Fruit fly (Drosophila melanogaster): Measurements from ENCODE around the gene Snmp1.

The Snmp1 gene

dm6 chr3R:21138220-21138754, 29.7 kb downstream of the Snmp1 start, which contains the start of gene meigo:
meigo (plus strand) TSS chr3R:21138270.
- peak; percentile 51 for TF ChIP-seq gcm (GFP tag; optimal IDR thresholded peaks at IDR 0.05)
- no peak for TF ChIP-seq sim (GFP tag; IDR thresholded peaks at IDR 0.05)
- peak; percentile 48 for TF ChIP-seq GATAe (GFP tag; conservative IDR thresholded peaks at IDR 0.05)
- TF ChIP-seq CG31224 (GFP tag; IDR thresholded peaks at IDR 0.05) = no peak
- TF ChIP-seq Usf (GFP tag; optimal IDR thresholded peaks at IDR 0.05) = peak; percentile 36
- TF ChIP-seq Nf-YB (GFP tag; optimal IDR thresholded peaks at IDR 0.05) = peak; percentile 50
- peak; percentile 76 for TF ChIP-seq pho (GFP tag; optimal IDR thresholded peaks at IDR 0.05)
- TF ChIP-seq CG11398 (GFP tag; optimal IDR thresholded peaks at IDR 0.05) = peak; percentile 31
- TF ChIP-seq CG6791 (GFP tag; IDR thresholded peaks at IDR 0.05; ENCODE audit: partially characterized antibody) = no peak
- TF ChIP-seq grau (tag; optimal IDR thresholded peaks at IDR 0.05) = peak; percentile 80
- TF ChIP-seq ac (GFP tag; optimal IDR thresholded peaks at IDR 0.05) = no peak
- no peak for TF ChIP-seq prd (optimal IDR thresholded peaks at IDR 0.05)
- TF ChIP-seq prd (GFP tag; IDR thresholded peaks at IDR 0.05) = peak; percentile 72
- TF ChIP-seq fd102C (GFP tag; optimal IDR thresholded peaks at IDR 0.05) = no peak
- TF ChIP-seq Rfx (GFP tag; IDR thresholded peaks at IDR 0.05) = peak; percentile 81
- TF ChIP-seq Ets65A (GFP tag) = peak; percentile 94
- peak; percentile 18 for TF ChIP-seq CG33213 (GFP tag; optimal IDR thresholded peaks at IDR 0.05)
- peak; percentile 37; the same call in 1 of the 4 replicates for TF ChIP-seq Gug (GFP tag; IDR thresholded peaks at IDR 0.05)
- TF ChIP-seq CG10267 (tag; optimal IDR thresholded peaks at IDR 0.05) = peak; percentile 78
- TF ChIP-seq CG1602 (GFP tag; optimal IDR thresholded peaks at IDR 0.05) = peak; percentile 35
- no peak for TF ChIP-seq CG6254 (GFP tag; optimal IDR thresholded peaks at IDR 0.05)
- 0 out of 2 replicates have a peak, but pooled peaks have one; percentile 19 for TF ChIP-seq CG11085 (GFP tag; IDR thresholded peaks at IDR 0.05)
- TF ChIP-seq C15 (GFP tag; IDR thresholded peaks at IDR 0.05) = 0 out of 3 replicates have a peak, but pooled peaks have one; percentile 13
- TF ChIP-seq MBD-R2 (GFP tag; IDR thresholded peaks at IDR 0.05) = peak; percentile 64
- TF ChIP-seq HLH3B (GFP tag; IDR thresholded peaks at IDR 0.05) = peak; percentile 47; the same call in 1 of the 2 replicates
- peak; percentile 76 for TF ChIP-seq CG13296 (GFP tag; optimal IDR thresholded peaks at IDR 0.05)
- no peak; the same call in 1 of the 2 replicates for TF ChIP-seq CG32772 (GFP tag; IDR thresholded peaks at IDR 0.05)
- TF ChIP-seq row (GFP tag; IDR thresholded peaks at IDR 0.05) = peak; percentile 95
- TF ChIP-seq CG11723 (GFP tag; optimal IDR thresholded peaks at IDR 0.05) = no peak
- peak; percentile 20 for TF ChIP-seq Hand (GFP tag; optimal IDR thresholded peaks at IDR 0.05)
- TF ChIP-seq CG4424 (GFP tag; optimal IDR thresholded peaks at IDR 0.05) = peak; percentile 57
- no peak for TF ChIP-seq CG15479 (GFP tag; optimal IDR thresholded peaks at IDR 0.05)
- TF ChIP-seq Sry-β (GFP tag; optimal IDR thresholded peaks at IDR 0.05) = peak; percentile 99
- TF ChIP-seq Hsf (GFP tag; optimal IDR thresholded peaks at IDR 0.05) = peak; percentile 71
- peak; percentile 46 for TF ChIP-seq Lhr (GFP tag; optimal IDR thresholded peaks at IDR 0.05)
- TF ChIP-seq CG7372 (GFP tag; IDR thresholded peaks at IDR 0.05) = peak; percentile 60
- TF ChIP-seq CG7839 (tag; optimal IDR thresholded peaks at IDR 0.05) = no peak
- TF ChIP-seq CkIIα-i1 (GFP tag; IDR thresholded peaks at IDR 0.05) = no peak
- TF ChIP-seq Awh (GFP tag; IDR thresholded peaks at IDR 0.05) = no peak
- peak; percentile 66 for TF ChIP-seq stwl (tag; optimal IDR thresholded peaks at IDR 0.05)
- no peak for TF ChIP-seq ham (GFP tag; IDR thresholded peaks at IDR 0.05)
- peak; percentile 82 for TF ChIP-seq gem (tag; optimal IDR thresholded peaks at IDR 0.05)
- TF ChIP-seq exex (tag; optimal IDR thresholded peaks at IDR 0.05) = no peak
- TF ChIP-seq CG8388 (GFP tag; optimal IDR thresholded peaks at IDR 0.05) = peak; percentile 50
- TF ChIP-seq nmo (GFP tag; optimal IDR thresholded peaks at IDR 0.05) = peak; percentile 86
- TF ChIP-seq CG1603 (tag; optimal IDR thresholded peaks at IDR 0.05) = peak; percentile 60
- peak; percentile 54 for TF ChIP-seq fd3F (GFP tag; optimal IDR thresholded peaks at IDR 0.05)
- no peak for TF ChIP-seq pros (GFP tag; optimal IDR thresholded peaks at IDR 0.05)
- no peak for TF ChIP-seq CG6175 (GFP tag; IDR thresholded peaks at IDR 0.05)
- peak; percentile 23 for TF ChIP-seq Side (GFP tag; optimal IDR thresholded peaks at IDR 0.05)
- TF ChIP-seq CG16815 (GFP tag; optimal IDR thresholded peaks at IDR 0.05) = peak; percentile 41
